Worm (Caenorhabditis elegans): Measurements from ENCODE around the gene H34I24.2.

H34I24.2 gene

ce11 chrIII:2811410-2811809 lies 30.4 kb upstream of the H34I24.2 start:
- TF ChIP-seq pbrm-1 (GFP tag; IDR thresholded peaks at IDR 0.05) (peak; percentile 52), Y53F4B.3 (GFP tag; IDR thresholded peaks at IDR 0.05) (no peak), nhr-80 (tag; optimal IDR thresholded peaks at IDR 0.05) (no peak), ceh-58 (GFP tag; IDR thresholded peaks at IDR 0.05) (0 out of 2 replicates have a peak, but pooled peaks have one; percentile 63), lag-1 (GFP tag; IDR thresholded peaks at IDR 0.05) (no peak), aptf-2 (GFP tag; conservative IDR thresholded peaks at IDR 0.05) (no peak), rpc-1 (optimal IDR thresholded peaks at IDR 0.05) (no peak), rpc-1 (tag; optimal IDR thresholded peaks at IDR 0.05) (no peak), ztf-28 (GFP tag; IDR thresholded peaks at IDR 0.05) (no peak), tbx-9 (tag; optimal IDR thresholded peaks at IDR 0.05; ENCODE audit: borderline replicate concordance) (no peak), unc-62 (GFP tag; optimal IDR thresholded peaks at IDR 0.05) (no peak), B0019.2 (GFP tag; conservative IDR thresholded peaks at IDR 0.05) (no peak), snpc-1.1 (tag; optimal IDR thresholded peaks at IDR 0.05; ENCODE audit: insufficient read depth) (no peak), sptf-2 (GFP tag; optimal IDR thresholded peaks at IDR 0.05) (no peak), T26A5.8 (tag; optimal IDR thresholded peaks at IDR 0.05) (peak; percentile 19), C17E4.6 (GFP tag; IDR thresholded peaks at IDR 0.05) (0 out of 2 replicates have a peak, but pooled peaks have one; percentile 26), lsy-27 (tag; optimal IDR thresholded peaks at IDR 0.05; ENCODE audit: borderline replicate concordance, insufficient read depth) (no peak), repo-1 (tag; optimal IDR thresholded peaks at IDR 0.05) (peak; percentile 30), bed-1 (GFP tag; IDR thresholded peaks at IDR 0.05) (no peak), F23B12.7 (tag; optimal IDR thresholded peaks at IDR 0.05; ENCODE audit: insufficient read depth) (no peak), hmg-1.2 (GFP tag; IDR thresholded peaks at IDR 0.05) (no peak), die-1 (tag; optimal IDR thresholded peaks at IDR 0.05) (peak; percentile 37), ZK185.1 (tag; optimal IDR thresholded peaks at IDR 0.05; ENCODE audit: poor library complexity, severe bottlenecking) (peak; percentile 30), lsl-1 (GFP tag; optimal IDR thresholded peaks at IDR 0.05) (peak; percentile 19), B0261.1 (tag; optimal IDR thresholded peaks at IDR 0.05) (peak; percentile 4), let-526 (GFP tag; IDR thresholded peaks at IDR 0.05) (no peak), hmg-20 (GFP tag; IDR thresholded peaks at IDR 0.05) (no peak), gei-17 (GFP tag; optimal IDR thresholded peaks at IDR 0.05) (no peak), athp-1 (tag; optimal IDR thresholded peaks at IDR 0.05) (peak; percentile 94), F52B5.7 (tag; optimal IDR thresholded peaks at IDR 0.05) (peak; percentile 89), F22D6.2 (tag; optimal IDR thresholded peaks at IDR 0.05) (no peak), lir-1 (GFP tag; conservative IDR thresholded peaks at IDR 0.05) (no peak), ekl-4 (GFP tag; IDR thresholded peaks at IDR 0.05) (peak; percentile 56), ztf-18 (tag; optimal IDR thresholded peaks at IDR 0.05) (no peak), nhr-120 (GFP tag; IDR thresholded peaks at IDR 0.05) (no peak), ceh-79 (tag; optimal IDR thresholded peaks at IDR 0.05) (peak; percentile 85), snpc-3.4 (tag; optimal IDR thresholded peaks at IDR 0.05) (no peak), F10E7.11 (tag; optimal IDR thresholded peaks at IDR 0.05) (peak; percentile 67), F55B11.4 (tag; optimal IDR thresholded peaks at IDR 0.05; ENCODE audit: borderline replicate concordance, insufficient read depth) (no peak), madf-3 (GFP tag; IDR thresholded peaks at IDR 0.05) (no peak), nhr-27 (tag; optimal IDR thresholded peaks at IDR 0.05) (peak; percentile 49), rcor-1 (GFP tag; IDR thresholded peaks at IDR 0.05) (no peak), nfya-2 (GFP tag; IDR thresholded peaks at IDR 0.05) (no peak), pha-4 (tag; optimal IDR thresholded peaks at IDR 0.05) (no peak), mcd-1 (GFP tag; IDR thresholded peaks at IDR 0.05) (peak; percentile 65), ztf-3 (GFP tag; optimal IDR thresholded peaks at IDR 0.05) (no peak), nhr-90 (tag; optimal IDR thresholded peaks at IDR 0.05) (no peak), ztf-22 (GFP tag; optimal IDR thresholded peaks at IDR 0.05) (no peak), ztf-26 (tag; optimal IDR thresholded peaks at IDR 0.05) (no peak)
